Worm (Caenorhabditis elegans): Measurements from ENCODE around the gene cku-80.

The cku-80 gene

DNA sequence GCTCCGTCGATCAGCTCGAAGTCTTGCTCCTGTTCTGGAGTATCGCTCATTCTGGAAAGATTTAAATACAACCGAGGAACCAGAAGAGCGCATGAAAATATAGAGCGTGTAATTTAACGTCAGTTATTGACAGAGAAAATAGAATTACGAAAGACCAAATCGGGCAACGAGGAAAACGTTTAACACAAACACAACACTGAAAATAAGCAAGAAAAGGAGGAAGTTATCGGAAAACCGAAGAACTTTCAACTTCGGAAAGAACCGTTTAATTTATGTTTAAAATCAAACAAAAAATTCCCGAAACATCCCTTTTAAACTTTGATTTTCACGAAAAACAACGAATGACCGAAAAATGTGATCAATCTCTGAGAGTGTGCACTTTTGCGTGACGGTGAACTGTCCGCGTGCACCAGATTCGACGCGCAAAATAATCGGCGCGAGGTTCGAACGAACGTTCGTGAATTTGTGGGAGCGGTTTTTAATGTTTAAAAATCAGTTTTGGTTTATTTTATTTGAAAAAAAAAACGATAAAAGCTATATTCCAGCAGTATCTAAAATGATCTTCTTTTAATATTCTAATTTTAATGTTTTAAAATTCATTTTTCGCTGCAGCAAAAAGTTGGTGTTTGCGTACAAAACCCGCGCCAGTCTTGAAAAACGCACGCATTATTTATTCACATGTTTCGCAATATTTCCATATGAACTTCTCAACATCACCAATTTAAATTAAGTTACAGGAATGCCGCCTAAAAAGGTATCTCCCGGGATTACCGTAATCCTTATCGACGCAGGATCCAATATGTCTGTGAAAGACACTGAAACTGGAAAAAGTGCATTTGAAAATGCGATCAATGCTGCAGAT lies at the start of gene cku-80, which contains the start of gene R07E5.7:
TSS of gene cku-80 (plus strand) at position 732 of the 862 bp plus-strand sequence.
TSS of gene R07E5.7 (minus strand) at position 51 of the 862 bp plus-strand sequence.
- no peak for TF ChIP-seq unc-62 (GFP tag; optimal IDR thresholded peaks at IDR 0.05)

DNA sequence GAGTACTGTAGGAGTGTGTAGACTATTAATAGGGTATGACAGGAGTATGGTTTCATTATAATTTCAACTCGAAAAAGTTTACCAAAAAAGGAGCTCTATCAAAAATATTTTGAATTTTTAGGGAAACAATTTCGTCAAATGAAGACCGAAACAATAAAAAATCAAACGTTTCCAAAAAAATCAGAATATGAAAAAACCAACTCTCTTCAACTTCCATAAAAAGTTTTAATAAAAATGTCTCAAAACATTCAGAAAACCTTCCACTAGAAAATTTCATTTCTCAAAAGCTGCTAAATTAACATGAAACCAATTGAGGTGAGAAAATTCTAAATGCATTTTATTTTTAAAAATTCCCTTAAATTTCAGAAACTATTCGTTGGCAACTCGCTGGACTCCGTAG lies 49.1 kb upstream of the cku-80 start, which contains the start of gene ckb-3:
TSS of gene ckb-3 (plus strand) at position 301 of the 400 bp plus-strand sequence.
- no peak for TF ChIP-seq unc-62 (GFP tag; optimal IDR thresholded peaks at IDR 0.05)

- TF ChIP-seq unc-62 (GFP tag; optimal IDR thresholded peaks at IDR 0.05) = no peak
These were observed 46.8 kb upstream of the cku-80 start for ce11 chrIII:4372894-4373293.

DNA sequence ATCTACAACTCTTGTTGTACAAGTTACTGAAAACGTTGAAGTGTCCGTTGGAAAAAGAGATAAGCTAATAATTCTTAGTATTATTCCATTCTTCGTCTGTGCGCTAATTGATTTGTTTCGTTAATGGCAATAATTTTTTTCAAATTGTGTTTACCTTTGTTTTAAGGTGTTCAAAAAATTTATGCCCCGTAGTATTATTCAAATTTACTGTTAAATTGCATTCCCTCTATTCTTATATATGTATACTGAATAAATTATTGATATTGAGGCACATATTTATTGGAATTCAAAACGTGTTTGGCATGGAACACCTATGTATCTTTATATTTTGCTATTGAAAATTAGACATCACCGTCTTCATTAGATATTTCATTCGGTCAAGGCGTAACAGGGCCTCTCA lies 44.8 kb upstream of the cku-80 start, which contains the start of gene pals-26:
TSS of gene pals-26 (plus strand) at position 301 of the 400 bp plus-strand sequence.
- TF ChIP-seq unc-62 (GFP tag; optimal IDR thresholded peaks at IDR 0.05) = no peak

ce11 chrIII:4379717-4380116 lies 39.9 kb upstream of the cku-80 start, which contains the start of gene B0284.3:
Gene B0284.3 (minus strand): TSS chrIII:4379817.
- no peak for TF ChIP-seq unc-62 (GFP tag; optimal IDR thresholded peaks at IDR 0.05)

DNA sequence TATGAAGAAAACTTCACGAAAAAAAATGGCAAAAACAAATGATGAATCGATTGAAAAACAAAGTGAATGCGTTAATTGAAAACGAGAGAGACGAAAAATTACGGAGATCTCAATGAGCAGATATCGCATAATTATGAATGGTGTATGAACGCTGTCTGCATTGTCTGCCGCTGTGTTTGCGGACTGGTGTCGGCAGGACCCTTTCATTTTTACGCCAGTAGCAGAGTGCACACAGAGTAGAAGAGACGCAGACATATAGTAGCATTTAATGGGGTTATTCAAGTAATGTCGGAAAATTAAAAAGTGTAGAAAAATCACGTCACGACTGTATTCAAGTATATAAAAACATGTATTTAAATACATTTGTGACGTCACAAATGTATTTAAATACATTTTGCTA lies 38.8 kb upstream of the cku-80 start:
- no peak for TF ChIP-seq unc-62 (GFP tag; optimal IDR thresholded peaks at IDR 0.05)

DNA sequence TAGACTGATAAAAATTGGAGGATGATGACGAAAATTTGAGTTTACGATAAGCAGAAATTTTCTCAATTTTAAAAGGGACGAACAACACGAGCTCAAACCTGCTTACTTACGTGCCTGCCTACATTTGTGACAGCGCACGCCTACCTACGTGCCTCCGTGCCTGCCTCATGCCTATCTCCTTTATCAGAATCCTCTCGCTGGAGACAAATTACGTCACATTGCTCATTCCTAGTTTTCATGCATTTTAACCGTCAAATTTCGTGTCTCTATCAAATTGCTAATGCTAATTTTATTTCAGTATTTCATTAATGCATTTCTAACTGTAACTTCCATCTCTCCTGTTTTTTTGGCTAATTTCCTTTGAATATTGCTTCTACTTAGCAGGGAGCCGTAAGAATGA lies 38.3 kb upstream of the cku-80 start, which contains the start of gene pals-27:
TSS of gene pals-27 (plus strand) at position 301 of the 400 bp plus-strand sequence.
- no peak for TF ChIP-seq unc-62 (GFP tag; optimal IDR thresholded peaks at IDR 0.05)

DNA sequence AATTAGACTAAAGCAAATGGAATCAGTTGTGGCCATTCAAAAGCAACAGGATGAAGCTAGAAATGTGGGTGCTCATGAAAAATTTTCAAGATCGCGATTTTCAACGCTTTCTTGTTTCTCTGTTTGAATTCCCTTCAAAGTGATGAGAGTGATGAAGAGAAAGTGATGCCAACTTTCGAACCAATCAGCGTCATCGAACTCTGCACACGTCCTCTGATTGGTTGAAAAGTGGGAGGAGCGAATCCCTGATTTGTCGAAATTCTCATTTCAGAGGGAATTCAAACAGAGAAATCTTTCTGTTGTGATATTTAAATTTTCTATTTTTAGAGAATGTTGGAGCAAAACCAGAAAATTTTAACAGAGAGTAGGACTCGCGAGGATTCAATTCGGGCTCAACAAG lies 37.5 kb upstream of the cku-80 start:
- TF ChIP-seq unc-62 (GFP tag; optimal IDR thresholded peaks at IDR 0.05) = no peak

DNA sequence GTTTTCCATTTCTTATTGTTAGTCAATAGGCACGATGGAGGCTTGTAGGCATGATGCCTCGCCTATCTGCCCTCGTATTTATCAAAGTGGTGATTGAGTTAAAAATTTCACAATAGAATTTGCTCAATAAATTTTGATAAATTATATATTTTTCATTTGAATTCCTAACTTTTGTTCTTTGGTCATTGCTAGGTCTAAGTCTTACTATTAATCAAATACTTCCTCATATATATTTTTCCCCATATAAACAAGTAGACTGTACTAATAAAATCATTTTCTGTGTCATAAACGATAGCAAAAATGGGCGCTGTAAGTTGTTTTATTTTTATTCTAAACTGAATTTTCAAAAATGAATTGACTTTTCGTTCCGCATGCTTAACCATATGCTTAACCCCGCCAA lies 35.2 kb upstream of the cku-80 start, which contains the start of gene pals-28:
TSS of gene pals-28 (plus strand) at position 301 of the 400 bp plus-strand sequence.
- no peak for TF ChIP-seq unc-62 (GFP tag; optimal IDR thresholded peaks at IDR 0.05)

DNA sequence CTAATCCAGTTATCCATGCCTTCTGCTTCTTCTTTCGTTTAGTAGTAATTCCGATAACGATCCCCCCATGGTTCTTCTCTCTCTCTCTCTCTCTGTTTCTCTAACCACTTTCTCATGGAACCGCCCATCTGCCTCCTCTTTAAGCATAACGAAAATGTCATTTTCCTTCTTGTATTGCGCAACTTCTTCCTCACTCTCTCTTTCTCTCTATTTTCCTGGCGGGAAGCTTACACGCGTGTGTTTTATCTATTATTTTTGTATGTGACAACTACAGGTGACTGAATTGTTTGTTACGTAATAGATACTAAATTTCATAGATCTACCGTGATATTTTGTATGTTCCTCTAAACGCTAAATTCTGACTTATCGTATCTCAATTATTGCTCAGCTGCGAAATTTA lies 29.2 kb upstream of the cku-80 start:
- TF ChIP-seq unc-62 (GFP tag; optimal IDR thresholded peaks at IDR 0.05) = no peak

DNA sequence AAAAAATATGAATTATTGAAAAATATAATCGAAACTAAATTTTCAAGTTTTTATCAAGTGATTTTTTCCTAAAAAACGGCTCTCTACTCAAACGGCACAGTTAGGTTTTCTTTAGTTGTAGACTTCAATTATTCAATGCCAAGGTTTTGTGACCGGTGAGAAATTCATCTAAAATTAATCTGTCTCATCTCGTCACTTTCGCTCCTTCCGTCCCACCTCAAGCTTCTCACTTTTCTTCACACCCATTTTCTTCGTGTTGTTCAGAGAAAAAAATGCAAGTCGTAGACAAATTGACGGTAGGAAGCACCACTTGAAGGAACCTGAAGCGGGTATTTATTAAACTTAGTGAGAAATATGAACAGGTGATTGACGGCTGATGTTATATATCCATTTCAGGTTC lies 28.3 kb upstream of the cku-80 start:
- no peak for TF ChIP-seq unc-62 (GFP tag; optimal IDR thresholded peaks at IDR 0.05)

DNA sequence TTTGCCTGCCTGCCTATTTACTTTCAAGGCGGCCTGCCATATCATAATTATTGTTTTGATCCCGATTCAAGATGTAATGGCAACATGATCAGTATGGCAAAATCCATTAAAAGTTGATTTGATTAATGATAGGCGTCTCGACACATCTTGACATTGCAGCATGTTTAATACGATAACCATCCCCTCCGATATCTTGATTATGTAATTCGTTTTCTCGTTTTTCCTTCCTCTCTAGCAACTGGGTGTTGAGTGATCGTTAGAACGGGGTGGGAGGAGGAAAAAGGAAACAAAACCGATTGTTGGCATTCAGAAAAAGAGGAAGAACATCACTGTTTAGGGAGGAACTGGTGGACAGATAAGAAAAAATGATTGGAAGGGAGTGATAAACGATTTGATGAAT lies 27.7 kb upstream of the cku-80 start:
- TF ChIP-seq unc-62 (GFP tag; optimal IDR thresholded peaks at IDR 0.05) = no peak

- TF ChIP-seq unc-62 (GFP tag; optimal IDR thresholded peaks at IDR 0.05) = no peak
These were observed 25.2 kb upstream of the cku-80 start, which contains the start of gene R07E5.4 for ce11 chrIII:4394496-4394895. Gene R07E5.4 (plus strand): TSS chrIII:4394796.

DNA sequence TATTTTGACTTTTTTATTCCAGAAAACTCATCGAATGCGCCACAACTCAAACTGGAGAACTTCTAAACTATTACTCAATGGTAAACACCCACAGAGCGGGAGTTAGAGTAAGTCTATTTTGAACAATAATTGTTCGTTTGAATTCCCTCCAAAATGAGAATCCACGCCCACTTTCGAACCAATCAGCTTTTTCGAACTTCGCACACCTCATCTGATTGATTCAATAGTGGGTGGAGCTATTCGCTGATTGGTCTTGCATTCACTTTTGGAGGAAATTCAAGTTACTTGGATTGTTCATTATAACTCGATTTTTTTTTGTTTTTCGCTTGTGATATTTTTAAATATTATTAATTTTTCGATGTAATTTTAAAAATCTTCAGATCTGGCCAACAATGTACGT lies 23.8 kb upstream of the cku-80 start:
- no peak for TF ChIP-seq unc-62 (GFP tag; optimal IDR thresholded peaks at IDR 0.05)

ce11 chrIII:4397115-4397514 lies 22.5 kb upstream of the cku-80 start, which contains the start of gene R07E5.5:
Gene R07E5.5 (plus strand): TSS chrIII:4397415.
- no peak for TF ChIP-seq unc-62 (GFP tag; optimal IDR thresholded peaks at IDR 0.05)

ce11 chrIII:4398463-4398862 lies 21.2 kb upstream of the cku-80 start, which contains the start of gene R07E5.6:
Gene R07E5.6 (plus strand): TSS chrIII:4398763.
- TF ChIP-seq unc-62 (GFP tag; optimal IDR thresholded peaks at IDR 0.05) = no peak

ce11 chrIII:4401142-4401541 lies 18.5 kb upstream of the cku-80 start, which contains the start of gene R07E5.15:
Gene R07E5.15 (plus strand): TSS chrIII:4401442.
- no peak for TF ChIP-seq unc-62 (GFP tag; optimal IDR thresholded peaks at IDR 0.05)

All from whole organism, dauer.